Worm (Caenorhabditis elegans) whole organism, L2 larva: ENCODE results near the gene srab-6.

Experiments
- C34F6.9 ChIP-seq: fragments of 150-350 bp; optimal IDR thresholded peaks from 2 replicates; lab custom pipeline; 2014; ENCODE audit warnings: missing biosample characterization, missing genetic modification characterization
- F13H6.1 ChIP-seq: sonication (generic microtip); optimal IDR thresholded peaks from 2 replicates; lab custom pipeline; 2016; ENCODE audit warnings: missing genetic modification characterization, missing compliant biosample characterization
- R02D3.7 ChIP-seq: fragments of 150-350 bp; optimal IDR thresholded peaks from 2 replicates; lab custom pipeline; 2014; ENCODE audit warnings: missing biosample characterization, missing genetic modification characterization
- Y55F3AM.14 ChIP-seq: fragments of 200-800 bp; sonication (Bioruptor generic); optimal IDR thresholded peaks from 2 replicates; lab custom pipeline; 2018; ENCODE audit warnings: mild to moderate bottlenecking, missing genetic modification characterization, missing compliant biosample characterization
- ZK546.5 ChIP-seq: sonication (generic microtip); optimal IDR thresholded peaks from 2 replicates; lab custom pipeline; 2017; ENCODE audit warnings: missing biosample characterization, missing genetic modification characterization
- aly-2 ChIP-seq: fragments of 150-350 bp; optimal IDR thresholded peaks from 2 replicates; lab custom pipeline; 2014; ENCODE audit warnings: missing biosample characterization, missing genetic modification characterization
- blmp-1 ChIP-seq: sonication (generic microtip); optimal IDR thresholded peaks from 2 replicates; lab custom pipeline; 2017; ENCODE audit warnings: missing genetic modification characterization, mild to moderate bottlenecking, missing compliant biosample characterization, antibody characterized with exemption, moderate library complexity; ENCODE audit not compliant: insufficient read depth
- ceh-16 ChIP-seq: fragments of 150-350 bp; optimal IDR thresholded peaks from 2 replicates; lab custom pipeline; 2014; ENCODE audit warnings: missing biosample characterization, missing genetic modification characterization
- ceh-82 ChIP-seq: fragments of 150-350 bp; optimal IDR thresholded peaks from 2 replicates; lab custom pipeline; 2014; ENCODE audit warnings: missing biosample characterization, missing genetic modification characterization
- crh-2 ChIP-seq: sonication (generic microtip); optimal IDR thresholded peaks from 2 replicates; lab custom pipeline; 2017; ENCODE audit warnings: missing biosample characterization, missing genetic modification characterization
- elt-1 ChIP-seq: fragments of 150-350 bp; optimal IDR thresholded peaks from 2 replicates; lab custom pipeline; 2014; ENCODE audit warnings: missing biosample characterization, missing genetic modification characterization
- elt-3 ChIP-seq: sonication (generic microtip); optimal IDR thresholded peaks from 2 replicates; lab custom pipeline; 2017; ENCODE audit warnings: missing biosample characterization, missing genetic modification characterization
- gmeb-1 ChIP-seq: fragments of 150-350 bp; optimal IDR thresholded peaks from 2 replicates; lab custom pipeline; 2014; ENCODE audit warnings: missing biosample characterization, missing genetic modification characterization
- lin-13 ChIP-seq: fragments of 150-350 bp; optimal IDR thresholded peaks from 2 replicates; lab custom pipeline; 2014; ENCODE audit warnings: missing biosample characterization, missing genetic modification reagents, missing genetic modification characterization
- lin-39 ChIP-seq: fragments of 150-350 bp; optimal IDR thresholded peaks from 2 replicates; lab custom pipeline; 2014; ENCODE audit warnings: missing biosample characterization, missing genetic modification reagents, missing genetic modification characterization
- lsy-2 ChIP-seq, 2 experiments: fragments of 150-350 bp in 1 of 2; sonication (generic microtip) in 1 of 2; optimal IDR thresholded peaks; 2 replicates each; lab custom pipeline; 2014 to 2017; ENCODE audit warnings: missing biosample characterization in 2 of 2, missing genetic modification characterization in 2 of 2
- mab-5 ChIP-seq: fragments of 150-350 bp; optimal IDR thresholded peaks from 2 replicates; lab custom pipeline; 2014; ENCODE audit warnings: missing biosample characterization, missing genetic modification characterization
- mbf-1 ChIP-seq: sonication (generic microtip); optimal IDR thresholded peaks from 2 replicates; lab custom pipeline; 2017; ENCODE audit warnings: missing biosample characterization, missing genetic modification characterization
- nhr-10 ChIP-seq: sonication (generic microtip); optimal IDR thresholded peaks from 2 replicates; lab custom pipeline; 2017; ENCODE audit warnings: missing biosample characterization, missing genetic modification characterization
- nhr-11 ChIP-seq: fragments of 150-350 bp; optimal IDR thresholded peaks from 2 replicates; lab custom pipeline; 2014; ENCODE audit warnings: missing biosample characterization, missing genetic modification characterization
- nhr-12 ChIP-seq: fragments of 150-350 bp; optimal IDR thresholded peaks from 2 replicates; lab custom pipeline; 2014; ENCODE audit warnings: missing biosample characterization, missing genetic modification characterization
- nhr-129 ChIP-seq: fragments of 150-350 bp; optimal IDR thresholded peaks from 2 replicates; lab custom pipeline; 2014; ENCODE audit warnings: missing biosample characterization, missing genetic modification characterization
- nhr-21 ChIP-seq: fragments of 150-350 bp; optimal IDR thresholded peaks from 2 replicates; lab custom pipeline; 2014; ENCODE audit warnings: missing biosample characterization, missing genetic modification characterization
- nhr-237 ChIP-seq: fragments of 150-350 bp; optimal IDR thresholded peaks from 2 replicates; lab custom pipeline; 2014; ENCODE audit warnings: missing biosample characterization, missing genetic modification characterization
- peb-1 ChIP-seq: fragments of 150-350 bp; optimal IDR thresholded peaks from 2 replicates; lab custom pipeline; 2014; ENCODE audit warnings: missing biosample characterization, missing genetic modification characterization
- sem-4 ChIP-seq: fragments of 150-350 bp; optimal IDR thresholded peaks from 2 replicates; lab custom pipeline; 2014; ENCODE audit warnings: missing biosample characterization, missing genetic modification reagents, missing genetic modification characterization
- skn-1 ChIP-seq: sonication (generic microtip); optimal IDR thresholded peaks from 2 replicates; lab custom pipeline; 2017; ENCODE audit warnings: missing biosample characterization, missing genetic modification characterization
- sma-3 ChIP-seq: sonication (generic microtip); optimal IDR thresholded peaks from 2 replicates; lab custom pipeline; 2016; ENCODE audit warnings: missing genetic modification reagents, missing genetic modification characterization, missing compliant biosample characterization
- sma-9 ChIP-seq, 2 experiments: fragments of 150-350 bp in 1 of 2; sonication (generic microtip) in 1 of 2; optimal IDR thresholded peaks; 2 replicates each; lab custom pipeline; 2014 to 2016; ENCODE audit warnings: missing genetic modification characterization in 2 of 2, mild to moderate bottlenecking in 1 of 2, missing biosample characterization in 1 of 2, missing compliant biosample characterization in 1 of 2, missing genetic modification reagents in 1 of 2, moderate library complexity in 1 of 2
- snpc-4 ChIP-seq: fragments of 150-350 bp; optimal IDR thresholded peaks from 2 replicates; lab custom pipeline; 2014; ENCODE audit warnings: missing biosample characterization, missing genetic modification characterization
- unc-39 ChIP-seq: fragments of 150-350 bp; optimal IDR thresholded peaks from 2 replicates; lab custom pipeline; 2014; ENCODE audit warnings: missing biosample characterization, missing genetic modification characterization
- unc-55 ChIP-seq: fragments of 150-350 bp; sonication (generic microtip); optimal IDR thresholded peaks from 3 replicates; lab custom pipeline; 2014; ENCODE audit warnings: missing biosample characterization, missing genetic modification reagents, missing genetic modification characterization
- zag-1 ChIP-seq: fragments of 150-350 bp; optimal IDR thresholded peaks from 2 replicates; lab custom pipeline; 2014; ENCODE audit warnings: missing biosample characterization, missing genetic modification characterization

Gene srab-6

DNA sequence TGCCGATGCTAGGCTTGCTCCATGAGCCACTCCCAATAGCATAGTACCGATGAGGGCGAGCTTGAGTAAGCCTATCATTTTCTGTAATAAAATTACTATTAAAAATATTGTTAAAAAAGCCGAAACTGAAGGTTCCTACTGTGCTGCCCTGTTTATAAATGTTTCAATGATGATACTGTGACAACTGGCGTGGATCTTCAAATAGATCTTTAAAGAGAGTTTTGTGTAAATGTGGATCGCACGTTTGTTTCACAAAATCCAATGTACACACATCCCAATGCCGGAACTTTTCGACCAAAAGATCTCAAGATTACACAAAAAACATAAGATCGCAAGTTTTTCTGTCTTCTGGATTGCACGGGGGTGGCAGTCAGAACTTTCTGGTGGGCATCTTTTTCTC, 13.7 kb upstream of the srab-6 start, which contains the start of gene C36C5.14:
Gene C36C5.14 (minus strand): TSS at position 101 of the 400 bp plus-strand sequence.
- no peak for TF ChIP-seq C34F6.9 (tag; lab: Kevin White, UChicago)

- TF ChIP-seq elt-1 (tag; lab: Kevin White, UChicago) (no peak), nhr-21 (tag; lab: Kevin White, UChicago) (no peak), nhr-129 (tag; lab: Kevin White, UChicago) (no peak), peb-1 (tag; lab: Kevin White, UChicago) (no peak), F13H6.1 (tag; lab: Kevin White, UChicago) (no peak), sma-3 (no peak), nhr-12 (no peak), unc-55 (GFP tag; lab: Kevin White, UChicago) (no peak), ZK546.5 (tag; lab: Kevin White, UChicago) (no peak), sma-9 (GFP tag; optimal IDR thresholded peaks at IDR 0.05; lab: Kevin White, UChicago) (no peak), sma-9 (tag; optimal IDR thresholded peaks at IDR 0.05; lab: Kevin White, UChicago) (no peak), lsy-2 (tag; optimal IDR thresholded peaks at IDR 0.05; lab: Kevin White, UChicago) (no peak), nhr-237 (tag; lab: Kevin White, UChicago) (no peak), lin-13 (GFP tag; lab: Kevin White, UChicago) (no peak), Y55F3AM.14 (GFP tag; lab: Kevin White, UChicago) (no peak), nhr-11 (no peak)
Measured at ce11 chrV:3163143-3163542, 11.4 kb upstream of the srab-6 start.

ce11 chrV:3162299-3162698, 10.5 kb upstream of the srab-6 start:
- TF ChIP-seq unc-39 (tag; lab: Kevin White, UChicago) (no peak), zag-1 (no peak), nhr-237 (tag; lab: Kevin White, UChicago) (no peak), R02D3.7 (no peak), ceh-82 (no peak), crh-2 (tag; lab: Kevin White, UChicago) (no peak), mbf-1 (tag; lab: Kevin White, UChicago) (no peak), nhr-11 (no peak), nhr-21 (tag; lab: Kevin White, UChicago) (no peak), aly-2 (tag; lab: Kevin White, UChicago) (no peak), skn-1 (tag; lab: Kevin White, UChicago) (no peak), sem-4 (tag; lab: Kevin White, UChicago) (no peak), ceh-16 (tag; lab: Kevin White, UChicago) (no peak), lsy-2 (tag; optimal IDR thresholded peaks at IDR 0.05; lab: Kevin White, UChicago) (no peak), nhr-129 (tag; lab: Kevin White, UChicago) (no peak), gmeb-1 (tag; lab: Kevin White, UChicago) (no peak)

DNA sequence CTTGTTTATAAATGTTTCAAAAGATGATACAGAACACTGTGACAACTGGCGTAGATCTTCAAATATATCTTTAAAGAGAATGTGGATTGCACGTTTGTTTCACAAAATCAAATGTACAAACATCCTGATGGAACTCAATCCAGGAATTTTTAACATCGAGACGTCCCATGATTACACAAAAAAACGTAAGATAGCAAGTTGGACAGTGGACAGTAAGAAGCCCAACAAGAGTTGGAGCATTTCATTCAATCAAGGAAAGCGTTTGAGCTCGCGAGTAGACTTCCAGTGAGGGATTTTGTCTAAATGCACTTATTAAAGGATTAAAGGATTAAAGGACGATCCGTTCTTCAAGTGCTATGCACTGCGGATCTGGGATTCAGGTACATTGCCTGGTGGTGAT, 7.5 kb upstream of the srab-6 start, which contains the start of gene C36C5.12:
Gene C36C5.12 (minus strand): TSS at position 101 of the 400 bp plus-strand sequence.
- TF ChIP-seq nhr-237 (tag; lab: Kevin White, UChicago) (no peak), ceh-82 (no peak)
- TF ChIP-seq, all 48 proteins: peak for 0

- TF ChIP-seq nhr-10 (no peak), sma-9 (GFP tag; optimal IDR thresholded peaks at IDR 0.05; lab: Kevin White, UChicago) (no peak), sma-9 (tag; optimal IDR thresholded peaks at IDR 0.05; lab: Kevin White, UChicago) (no peak), lin-39 (tag; lab: Kevin White, UChicago) (no peak), elt-3 (tag; lab: Kevin White, UChicago) (no peak), mab-5 (no peak), skn-1 (tag; lab: Kevin White, UChicago) (no peak), snpc-4 (tag; lab: Kevin White, UChicago) (no peak), aly-2 (tag; lab: Kevin White, UChicago) (no peak), nhr-12 (no peak), blmp-1 (tag; lab: Kevin White, UChicago) (no peak), sma-3 (no peak), crh-2 (tag; lab: Kevin White, UChicago) (no peak), elt-1 (tag; lab: Kevin White, UChicago) (no peak), peb-1 (tag; lab: Kevin White, UChicago) (no peak)
Measured at ce11 chrV:3158379-3158778, 6.6 kb upstream of the srab-6 start.
